Worm (Caenorhabditis elegans) whole organism, L3 larva: ENCODE data around the gene R12B2.6.

Experiments used
- R02D3.7 ChIP-seq: fragments of 150-350 bp; optimal IDR thresholded peaks from 2 replicates; lab custom pipeline; 2014; ENCODE audit warnings: missing biosample characterization, missing genetic modification characterization
- aly-2 ChIP-seq: fragments of 150-350 bp; optimal IDR thresholded peaks from 2 replicates; lab custom pipeline; 2014; ENCODE audit warnings: missing biosample characterization, missing genetic modification characterization
- ama-1 ChIP-seq: fragments of 150-350 bp; optimal IDR thresholded peaks from 2 replicates; lab custom pipeline; 2018
- ceh-28 ChIP-seq: fragments of 150-350 bp; optimal IDR thresholded peaks from 2 replicates; lab custom pipeline; 2014; ENCODE audit warnings: missing biosample characterization, missing genetic modification reagents, missing genetic modification characterization
- ceh-9 ChIP-seq: sonication (generic microtip); optimal IDR thresholded peaks from 2 replicates; lab custom pipeline; 2018; ENCODE audit warnings: missing biosample characterization, missing genetic modification characterization
- daf-12 ChIP-seq: fragments of 150-350 bp; optimal IDR thresholded peaks from 2 replicates; lab custom pipeline; 2014; ENCODE audit warnings: missing biosample characterization, missing genetic modification reagents, missing genetic modification characterization
- egl-27 ChIP-seq: sonication (generic microtip); optimal IDR thresholded peaks from 4 replicates; lab custom pipeline; 2017; ENCODE audit warnings: missing biosample characterization, missing genetic modification reagents, missing genetic modification characterization
- elt-1 ChIP-seq: fragments of 150-350 bp; optimal IDR thresholded peaks from 2 replicates; lab custom pipeline; 2014; ENCODE audit warnings: missing biosample characterization, missing genetic modification characterization
- elt-2 ChIP-seq: sonication (generic microtip); optimal IDR thresholded peaks from 2 replicates; lab custom pipeline; 2016; ENCODE audit warnings: missing genetic modification reagents, mild to moderate bottlenecking, missing genetic modification characterization, missing compliant biosample characterization
- elt-3 ChIP-seq, 3 experiments: fragments of 150-350 bp in 1 of 3; sonication (generic microtip) in 2 of 3; optimal IDR thresholded peaks; 2 replicates in 2 of 3; 4 replicates in 1 of 3; lab custom pipeline; 2014 to 2017; ENCODE audit warnings: missing biosample characterization in 3 of 3, missing genetic modification characterization in 3 of 3
- eor-1 ChIP-seq, 2 experiments: fragments of 150-350 bp; optimal IDR thresholded peaks; 2 replicates each; lab custom pipeline; 2014 to 2018; ENCODE audit warnings: missing biosample characterization in 2 of 2, missing genetic modification characterization in 2 of 2
- fkh-10 ChIP-seq: sonication (generic microtip); optimal IDR thresholded peaks from 2 replicates; lab custom pipeline; 2017; ENCODE audit warnings: missing biosample characterization, missing genetic modification reagents, missing genetic modification characterization
- fos-1 ChIP-seq: fragments of 150-350 bp; optimal IDR thresholded peaks from 2 replicates; lab custom pipeline; 2014; ENCODE audit warnings: missing biosample characterization, missing genetic modification characterization
- hmg-11 ChIP-seq: sonication (generic microtip); optimal IDR thresholded peaks from 2 replicates; lab custom pipeline; 2016; ENCODE audit warnings: missing genetic modification characterization, missing compliant biosample characterization
- jun-1 ChIP-seq: fragments of 150-350 bp; optimal IDR thresholded peaks from 2 replicates; lab custom pipeline; 2014; ENCODE audit warnings: missing biosample characterization, missing genetic modification reagents, missing genetic modification characterization
- lin-15B ChIP-seq: fragments of 150-350 bp; optimal IDR thresholded peaks from 2 replicates; lab custom pipeline; 2014; ENCODE audit warnings: missing biosample characterization, missing genetic modification characterization
- lin-39 ChIP-seq: fragments of 150-350 bp; optimal IDR thresholded peaks from 2 replicates; lab custom pipeline; 2018; ENCODE audit warnings: missing biosample characterization, missing genetic modification reagents, missing genetic modification characterization
- lsy-12 ChIP-seq: sonication (generic microtip); optimal IDR thresholded peaks from 2 replicates; lab custom pipeline; 2016; ENCODE audit warnings: mild to moderate bottlenecking, missing genetic modification characterization, missing compliant biosample characterization
- mml-1 ChIP-seq: fragments of 150-350 bp; sonication (generic microtip); optimal IDR thresholded peaks from 3 replicates; lab custom pipeline; 2014; ENCODE audit warnings: missing biosample characterization, missing genetic modification characterization
- nfya-1 ChIP-seq: sonication (generic microtip); optimal IDR thresholded peaks from 2 replicates; lab custom pipeline; 2017; ENCODE audit warnings: missing genetic modification characterization, mild to moderate bottlenecking, missing compliant biosample characterization, antibody characterized with exemption, moderate library complexity; ENCODE audit not compliant: insufficient read depth
- nhr-11 ChIP-seq: fragments of 150-350 bp; optimal IDR thresholded peaks from 2 replicates; lab custom pipeline; 2014; ENCODE audit warnings: missing biosample characterization, missing genetic modification characterization
- nhr-12 ChIP-seq: fragments of 150-350 bp; optimal IDR thresholded peaks from 2 replicates; lab custom pipeline; 2014; ENCODE audit warnings: missing biosample characterization, missing genetic modification characterization
- nhr-23 ChIP-seq: fragments of 150-350 bp; optimal IDR thresholded peaks from 2 replicates; lab custom pipeline; 2014; ENCODE audit warnings: missing biosample characterization, missing genetic modification reagents, missing genetic modification characterization
- nhr-237 ChIP-seq: fragments of 150-350 bp; optimal IDR thresholded peaks from 2 replicates; lab custom pipeline; 2014; ENCODE audit warnings: missing biosample characterization, missing genetic modification characterization
- nhr-28 ChIP-seq: fragments of 150-350 bp; optimal IDR thresholded peaks from 2 replicates; lab custom pipeline; 2014; ENCODE audit warnings: missing biosample characterization, missing genetic modification characterization
- nhr-43 ChIP-seq: sonication (generic microtip); optimal IDR thresholded peaks from 2 replicates; lab custom pipeline; 2016; ENCODE audit warnings: mild to moderate bottlenecking, missing genetic modification characterization, missing compliant biosample characterization; ENCODE audit not compliant: poor library complexity, severe bottlenecking
- pha-4 ChIP-seq: fragments of 150-350 bp; optimal IDR thresholded peaks from 2 replicates; lab custom pipeline; 2014; ENCODE audit warnings: missing biosample characterization, missing genetic modification reagents, missing genetic modification characterization
- pqm-1 ChIP-seq: fragments of 150-350 bp; optimal IDR thresholded peaks from 2 replicates; lab custom pipeline; 2017; ENCODE audit warnings: missing biosample characterization, missing genetic modification characterization, inconsistent platforms
- skn-1 ChIP-seq: fragments of 150-350 bp; optimal IDR thresholded peaks from 2 replicates; lab custom pipeline; 2014; ENCODE audit warnings: missing biosample characterization, missing genetic modification characterization
- snpc-4 ChIP-seq: fragments of 150-350 bp; optimal IDR thresholded peaks from 2 replicates; lab custom pipeline; 2014; ENCODE audit warnings: missing biosample characterization, missing genetic modification characterization
- unc-62 ChIP-seq: fragments of 150-350 bp; sonication (generic microtip); optimal IDR thresholded peaks from 4 replicates; lab custom pipeline; 2014; ENCODE audit warnings: missing biosample characterization, missing genetic modification reagents, missing genetic modification characterization

R12B2.6 gene

DNA sequence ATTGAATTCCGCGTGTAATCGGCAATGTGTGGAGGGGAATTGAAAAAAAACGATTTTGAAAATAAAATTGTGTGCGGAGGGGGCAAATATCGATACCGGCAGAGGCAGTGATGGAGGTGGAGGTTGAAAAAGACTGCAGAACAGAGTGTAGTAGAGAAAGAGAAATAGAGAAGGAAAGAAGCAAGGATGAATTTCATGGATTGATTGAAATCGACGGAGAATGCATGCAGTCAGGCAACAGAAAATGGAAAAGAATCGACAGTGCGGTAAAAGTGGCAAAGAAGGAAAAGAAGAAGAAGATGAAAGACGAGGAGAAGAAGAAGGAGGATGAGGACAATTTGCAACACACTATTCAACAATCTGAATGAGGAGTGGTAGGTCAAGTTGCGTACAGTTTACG is 2.9 kb upstream of the R12B2.6 start, which contains the start of gene W04D12.1:
Gene W04D12.1 (plus strand): TSS at position 111 of the 400 bp plus-strand sequence.
- TF ChIP-seq nfya-1: peak; percentile 19
- peak; percentile 8 for TF ChIP-seq nhr-23
- TF ChIP-seq pha-4 (tag; lab: Kevin White, UChicago): peak; percentile 43
- TF ChIP-seq ceh-28: peak; percentile 11
- no peak for TF ChIP-seq ceh-9 (tag; lab: Kevin White, UChicago)
- TF ChIP-seq snpc-4 (tag; lab: Kevin White, UChicago): no peak

DNA sequence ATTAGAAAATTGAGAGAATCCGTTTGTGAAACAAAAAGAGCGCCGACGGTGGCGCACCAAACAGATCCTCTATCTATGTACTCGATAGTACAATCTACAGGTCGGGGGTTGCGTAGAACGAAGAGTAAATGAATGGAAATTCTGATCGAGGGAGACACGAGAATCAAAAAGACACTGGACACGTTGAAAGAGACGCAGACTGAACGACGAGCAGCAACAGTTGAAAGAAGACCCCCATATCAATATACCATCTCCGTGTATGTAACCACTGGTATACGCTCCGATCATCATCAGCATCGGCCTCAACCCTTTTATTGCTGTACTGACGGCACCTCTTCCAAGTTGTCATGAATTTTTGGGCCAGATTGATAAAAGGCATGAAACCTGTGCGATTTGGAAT is 2.3 kb upstream of the R12B2.6 start:
- TF ChIP-seq elt-1: peak; percentile 50
- no peak for TF ChIP-seq nhr-11 (tag; lab: Kevin White, UChicago)
- TF ChIP-seq pha-4 (tag; lab: Kevin White, UChicago): peak; percentile 10
- TF ChIP-seq lin-15B (tag; lab: Kevin White, UChicago): no peak
- TF ChIP-seq nhr-23: peak; percentile 51
- TF ChIP-seq aly-2: no peak
- no peak for TF ChIP-seq lsy-12
- no peak for TF ChIP-seq ama-1 (lab: Kevin White, UChicago)
- TF ChIP-seq, all 47 proteins: peak for 3

DNA sequence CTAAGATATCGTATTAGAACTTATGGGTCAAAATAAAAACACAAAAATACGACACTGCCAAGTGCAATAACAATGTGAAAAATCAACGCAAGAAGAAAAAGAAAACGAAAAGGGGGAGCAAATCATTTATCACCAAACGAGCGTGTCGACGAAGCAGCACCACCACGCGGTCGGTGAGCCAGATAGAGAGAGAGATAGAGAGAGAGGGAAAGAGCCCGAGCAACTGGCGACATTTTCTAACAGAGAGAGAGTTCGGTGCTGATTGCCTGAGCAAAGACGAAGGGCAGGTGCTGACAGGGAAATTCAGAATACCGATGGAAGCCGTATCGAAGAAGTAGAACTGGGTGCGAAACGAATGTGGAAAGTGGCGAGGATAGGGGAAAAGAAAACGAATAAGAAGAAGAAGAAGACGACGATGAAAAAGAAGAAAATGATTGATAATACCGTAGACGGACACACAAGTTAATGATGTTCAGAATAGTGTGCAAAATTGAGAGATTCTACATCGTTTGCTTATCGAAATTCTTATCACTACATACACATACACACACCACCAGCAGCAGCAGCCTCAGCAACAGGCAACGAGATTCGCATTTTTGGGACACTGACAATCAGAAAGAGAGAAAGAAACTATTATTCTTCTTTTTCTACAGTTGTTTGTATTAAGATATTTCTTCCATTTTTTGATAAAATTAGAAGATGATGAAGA is 1.4 kb upstream of the R12B2.6 start:
- TF ChIP-seq elt-2 (tag; lab: Kevin White, UChicago) (peak; percentile 88), elt-3 (tag; optimal IDR thresholded peaks at IDR 0.05; lab: Kevin White, UChicago) (peak in 2 of 3 experiments; percentile 78 to 88), pha-4 (tag; lab: Kevin White, UChicago) (no peak), lsy-12 (peak; percentile 12), nhr-23 (peak; percentile 68), lin-39 (tag; lab: Kevin White, UChicago) (peak; percentile 65), unc-62 (GFP tag; lab: Kevin White, UChicago) (no peak), pqm-1 (tag; lab: Kevin White, UChicago) (peak; percentile 54), daf-12 (no peak), nfya-1 (peak; percentile 15), nhr-43 (tag; lab: Kevin White, UChicago) (peak; percentile 65), ama-1 (lab: Kevin White, UChicago) (peak; percentile 20)

DNA sequence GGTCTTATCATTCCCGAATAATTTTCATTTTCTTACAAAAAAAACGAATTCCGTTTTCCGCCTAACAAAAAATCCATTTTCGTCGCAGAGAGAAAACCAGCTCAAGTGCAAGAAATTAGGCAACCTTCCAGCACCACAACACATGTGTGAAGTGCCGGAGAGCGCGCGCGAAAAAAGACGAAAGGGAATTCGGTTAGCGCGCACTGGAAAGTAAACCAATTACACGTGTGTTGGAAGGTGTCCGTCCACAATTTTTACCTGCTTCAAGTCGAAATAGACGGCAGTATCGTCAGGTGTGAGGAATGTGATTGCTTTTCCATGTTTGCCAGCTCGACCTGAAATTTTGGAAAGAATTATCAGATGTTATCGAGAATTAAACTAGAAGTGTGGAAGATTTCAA is 710 bp upstream of the R12B2.6 start:
- no peak for TF ChIP-seq elt-2 (tag; lab: Kevin White, UChicago)
- TF ChIP-seq unc-62 (GFP tag; lab: Kevin White, UChicago): no peak
- TF ChIP-seq nfya-1: no peak
- TF ChIP-seq skn-1: no peak
- no peak for TF ChIP-seq mml-1 (tag; lab: Kevin White, UChicago)
- no peak for TF ChIP-seq nhr-12 (tag; lab: Kevin White, UChicago)
- no peak for TF ChIP-seq R02D3.7 (tag; lab: Kevin White, UChicago)

DNA sequence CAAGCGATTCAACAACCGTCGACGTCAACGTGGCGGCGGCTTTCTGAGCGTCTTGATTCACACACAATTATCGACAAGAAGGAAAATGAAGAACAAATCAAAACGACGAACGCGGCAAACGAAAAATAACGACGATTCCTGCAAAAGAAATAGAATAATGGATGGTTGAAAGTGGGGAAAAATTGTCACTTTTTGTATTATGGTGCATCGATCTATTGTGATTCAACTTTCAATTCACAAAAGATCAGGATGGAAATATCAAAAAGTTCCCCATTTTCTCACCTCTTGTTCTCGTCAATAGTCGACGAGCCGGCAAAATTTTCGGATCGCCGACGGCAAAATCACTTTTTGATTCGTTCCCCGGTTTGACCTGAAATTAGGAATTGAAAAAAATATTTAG is 577 bp downstream of the R12B2.6 start, which contains the start of the genes R12B2.13 and mdt-15:
Gene R12B2.13 (minus strand): TSS at position 101 of the 400 bp plus-strand sequence.
Gene mdt-15 (minus strand): TSS at position 376 of the 400 bp plus-strand sequence.
- TF ChIP-seq egl-27 (tag; lab: Kevin White, UChicago) (no peak), nhr-28 (tag; lab: Kevin White, UChicago) (no peak), R02D3.7 (tag; lab: Kevin White, UChicago) (no peak), nhr-12 (tag; lab: Kevin White, UChicago) (no peak), hmg-11 (tag; lab: Kevin White, UChicago) (no peak), lin-39 (tag; lab: Kevin White, UChicago) (no peak), nhr-23 (no peak), jun-1 (tag; lab: Kevin White, UChicago) (no peak), nhr-237 (tag; lab: Kevin White, UChicago) (no peak), eor-1 (tag; optimal IDR thresholded peaks at IDR 0.05; lab: Kevin White, UChicago) (no peak), fkh-10 (GFP tag; lab: Kevin White, UChicago) (no peak), fos-1 (tag; lab: Kevin White, UChicago) (no peak)
